Worm (Caenorhabditis elegans): ENCODE data around the gene sra-39.
A peak's percentile ranks its signal among the peaks of the same experiment; 100 is the strongest.

Gene sra-39

DNA sequence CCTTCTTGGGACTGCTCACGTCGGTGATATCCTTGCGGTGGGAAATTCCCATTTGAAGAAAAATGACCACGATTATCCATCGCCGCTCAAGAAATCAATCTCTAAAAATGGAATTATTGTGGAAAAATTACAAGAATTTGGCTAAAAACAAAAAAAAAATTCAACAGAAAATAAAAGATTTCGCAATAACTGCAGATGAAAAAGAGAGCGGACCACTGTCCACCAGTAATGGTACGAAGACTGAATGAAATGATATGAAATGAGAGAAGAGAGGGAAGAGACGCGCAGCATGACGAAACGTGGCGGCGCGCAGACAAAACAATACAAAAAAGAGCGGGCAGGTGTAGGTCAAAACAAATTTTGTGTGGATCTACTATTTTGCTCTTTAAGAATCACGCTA, 26.3 kb upstream of the sra-39 start, which contains the start of gene meg-1:
meg-1 (minus strand) TSS at position 101 of the 400 bp plus-strand sequence.
- TF ChIP-seq pha-4 (GFP tag; IDR thresholded peaks at IDR 0.05) (no peak), pha-4 (tag; optimal IDR thresholded peaks at IDR 0.05) (no peak), F37D6.2 (tag; optimal IDR thresholded peaks at IDR 0.05) (no peak)

DNA sequence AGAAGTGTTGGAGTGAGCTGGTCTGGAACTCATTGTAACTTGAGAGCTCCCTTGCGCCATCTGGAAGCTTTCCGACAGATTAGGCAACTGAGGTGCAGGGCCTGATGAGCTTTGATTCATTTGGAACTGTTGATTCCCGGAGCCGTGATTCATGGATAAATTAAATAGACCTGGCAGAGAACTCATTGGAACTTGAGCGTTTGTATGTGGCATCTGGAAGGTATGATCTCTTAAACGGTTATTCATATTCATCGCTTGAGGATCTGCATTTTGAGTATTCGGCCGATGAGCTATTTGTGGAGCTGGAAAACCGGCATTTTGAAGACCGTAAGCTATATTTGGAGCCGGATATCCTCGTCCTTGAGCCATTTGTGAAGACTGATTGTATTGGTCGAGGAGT, 25.3 kb upstream of the sra-39 start:
- TF ChIP-seq unc-62 (GFP tag; optimal IDR thresholded peaks at IDR 0.05 in 1 of 2): no peak
- TF ChIP-seq unc-62 (tag; optimal IDR thresholded peaks at IDR 0.05): no peak
- no peak for TF ChIP-seq nhr-102 (tag; optimal IDR thresholded peaks at IDR 0.05)
- no peak for TF ChIP-seq rbr-2 (tag; optimal IDR thresholded peaks at IDR 0.05)
- TF ChIP-seq saeg-2 (GFP tag; IDR thresholded peaks at IDR 0.05): no peak
- TF ChIP-seq skn-1 (tag; optimal IDR thresholded peaks at IDR 0.05): no peak
- TF ChIP-seq gei-8 (GFP tag; optimal IDR thresholded peaks at IDR 0.05): no peak
- no peak for TF ChIP-seq mdl-1 (tag; optimal IDR thresholded peaks at IDR 0.05)
- TF ChIP-seq hif-1 (tag; optimal IDR thresholded peaks at IDR 0.05): no peak
- no peak for TF ChIP-seq ceh-44 (GFP tag; IDR thresholded peaks at IDR 0.05)
- TF ChIP-seq dmd-6 (GFP tag; IDR thresholded peaks at IDR 0.05): no peak
- no peak for TF ChIP-seq arid-1 (GFP tag; conservative IDR thresholded peaks at IDR 0.05)
- no peak for TF ChIP-seq nhr-10 (tag; optimal IDR thresholded peaks at IDR 0.05)
- TF ChIP-seq attf-4 (tag; optimal IDR thresholded peaks at IDR 0.05): no peak
- TF ChIP-seq Y75B8A.6 (GFP tag; IDR thresholded peaks at IDR 0.05): no peak
- no peak for TF ChIP-seq tag-97 (GFP tag; IDR thresholded peaks at IDR 0.05)
- TF ChIP-seq F49E8.2 (tag; optimal IDR thresholded peaks at IDR 0.05; ENCODE audit: borderline replicate concordance): no peak
- no peak for TF ChIP-seq nhr-6 (tag; optimal IDR thresholded peaks at IDR 0.05)
- no peak for TF ChIP-seq php-3 (GFP tag; IDR thresholded peaks at IDR 0.05)

DNA sequence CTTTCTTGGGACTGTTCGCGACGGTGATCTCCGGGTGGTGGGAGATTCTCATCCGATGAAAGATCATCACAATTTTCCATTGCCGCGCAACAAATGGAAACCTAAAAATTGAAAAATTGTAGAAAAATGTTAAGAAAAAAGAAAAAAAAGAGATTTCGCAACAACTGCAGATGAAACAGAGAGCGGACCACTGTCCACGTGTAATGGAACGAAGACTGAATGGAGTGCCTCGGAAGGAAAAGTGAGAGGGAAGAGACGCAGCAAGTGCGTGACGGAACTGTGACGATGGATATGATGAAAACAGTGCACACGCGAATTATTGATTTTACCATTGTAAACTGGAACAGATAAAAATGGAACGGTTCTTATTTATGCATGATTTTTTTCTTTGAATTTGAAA, 22.8 kb upstream of the sra-39 start, which contains the start of gene meg-2:
meg-2 (minus strand) TSS at position 101 of the 400 bp plus-strand sequence.
- no peak for TF ChIP-seq ZK337.2 (GFP tag; IDR thresholded peaks at IDR 0.05)
- TF ChIP-seq zip-2 (tag; optimal IDR thresholded peaks at IDR 0.05): no peak
- no peak for TF ChIP-seq nhr-42 (GFP tag; IDR thresholded peaks at IDR 0.05)
- no peak for TF ChIP-seq nhr-76 (tag; optimal IDR thresholded peaks at IDR 0.05)

ce11 chrX:13920374-13920986, 17.3 kb upstream of the sra-39 start:
- TF ChIP-seq snpc-1.2 (GFP tag; IDR thresholded peaks at IDR 0.05): no peak
- TF ChIP-seq nhr-6 (tag; optimal IDR thresholded peaks at IDR 0.05): no peak
- no peak for TF ChIP-seq ceh-28 (tag; optimal IDR thresholded peaks at IDR 0.05)
- no peak for TF ChIP-seq pha-4 (GFP tag; IDR thresholded peaks at IDR 0.05)
- TF ChIP-seq pha-4 (tag; optimal IDR thresholded peaks at IDR 0.05): no peak
- no peak for TF ChIP-seq spr-1 (tag; optimal IDR thresholded peaks at IDR 0.05)
- TF ChIP-seq nhr-76 (tag; optimal IDR thresholded peaks at IDR 0.05): no peak
- TF ChIP-seq lin-29 (GFP tag; IDR thresholded peaks at IDR 0.05): 0 out of 2 replicates have a peak, but pooled peaks have one; percentile 37
- no peak for TF ChIP-seq unc-39 (tag; optimal IDR thresholded peaks at IDR 0.05)
- TF ChIP-seq aly-2 (tag; optimal IDR thresholded peaks at IDR 0.05): no peak
- TF ChIP-seq vab-7 (GFP tag; IDR thresholded peaks at IDR 0.05): no peak
- TF ChIP-seq php-3 (GFP tag; IDR thresholded peaks at IDR 0.05): no peak
- no peak for TF ChIP-seq nhr-111 (GFP tag; optimal IDR thresholded peaks at IDR 0.05)
- peak; percentile 57 for TF ChIP-seq rbr-2 (tag; optimal IDR thresholded peaks at IDR 0.05)
- TF ChIP-seq lir-3 (tag; optimal IDR thresholded peaks at IDR 0.05): no peak
- TF ChIP-seq ztf-7 (tag; optimal IDR thresholded peaks at IDR 0.05): no peak
- TF ChIP-seq pqm-1 (tag; optimal IDR thresholded peaks at IDR 0.05): no peak
- no peak for TF ChIP-seq lim-7 (GFP tag; IDR thresholded peaks at IDR 0.05)
- no peak for TF ChIP-seq ceh-32 (tag; optimal IDR thresholded peaks at IDR 0.05; ENCODE audit: poor library complexity)
- no peak for TF ChIP-seq snpc-4 (tag; optimal IDR thresholded peaks at IDR 0.05)
- TF ChIP-seq hmg-1.1 (GFP tag; IDR thresholded peaks at IDR 0.05): 0 out of 2 replicates have a peak, but pooled peaks have one; percentile 34
- no peak for TF ChIP-seq jun-1 (tag; optimal IDR thresholded peaks at IDR 0.05)
- TF ChIP-seq nhr-42 (GFP tag; IDR thresholded peaks at IDR 0.05): no peak
- no peak for TF ChIP-seq arid-1 (GFP tag; conservative IDR thresholded peaks at IDR 0.05)
- TF ChIP-seq lsy-2 (tag; optimal IDR thresholded peaks at IDR 0.05): peak in 1 of 2 experiments; percentile 46
- no peak for TF ChIP-seq nhr-11 (tag; optimal IDR thresholded peaks at IDR 0.05)
- TF ChIP-seq nhr-102 (tag; optimal IDR thresholded peaks at IDR 0.05): peak; percentile 5
- TF ChIP-seq mxl-2 (GFP tag; conservative IDR thresholded peaks at IDR 0.05): no peak
- no peak for TF ChIP-seq F10B5.3 (tag; optimal IDR thresholded peaks at IDR 0.05)

Measured in whole organism, L4 larva.